Fruit fly (Drosophila melanogaster) whole organism, embryonic: ENCODE measurements around the gene lectin-21Ca.

ENCODE experiments used
- Abd-B ChIP-seq: fragments of 200-800 bp; sonication (Bioruptor generic); optimal IDR thresholded peaks from 2 replicates; lab custom pipeline; 2018; ENCODE audit warnings: missing biosample characterization, mild to moderate bottlenecking, missing genetic modification characterization, moderate library complexity
- CG11456 ChIP-seq: fragments of 200-800 bp; sonication (Bioruptor generic); IDR thresholded peaks from 3 replicates; pipeline ENCODE4 v1.3.6; 2022; ENCODE audit warnings: missing biosample characterization, missing genetic modification characterization
- CG14050 ChIP-seq: fragments of 200-800 bp; sonication (Bioruptor generic); IDR thresholded peaks from 3 replicates; pipeline ENCODE4 v1.3.6; 2022; ENCODE audit warnings: missing biosample characterization, missing genetic modification characterization
- CG14441 ChIP-seq: fragments of 200-800 bp; sonication (Bioruptor generic); IDR thresholded peaks from 2 replicates; pipeline ENCODE4 v1.3.6; 2022; ENCODE audit warnings: missing biosample characterization, missing genetic modification characterization
- CG15011 ChIP-seq: fragments of 200-800 bp; sonication (Bioruptor generic); optimal IDR thresholded peaks from 3 replicates; lab custom pipeline; 2018; ENCODE audit warnings: missing biosample characterization, mild to moderate bottlenecking, missing genetic modification characterization
- CG15601 ChIP-seq: fragments of 200-800 bp; sonication (Bioruptor generic); optimal IDR thresholded peaks from 3 replicates; lab custom pipeline; 2019; ENCODE audit warnings: missing biosample characterization, mild to moderate bottlenecking, missing genetic modification characterization, moderate library complexity
- CG15696 ChIP-seq: fragments of 200-800 bp; sonication (Bioruptor generic); optimal IDR thresholded peaks from 2 replicates; lab custom pipeline; 2019; ENCODE audit warnings: missing biosample characterization, mild to moderate bottlenecking, missing genetic modification characterization, moderate library complexity
- CG16863 ChIP-seq: fragments of 200-800 bp; sonication (Bioruptor generic); optimal IDR thresholded peaks from 3 replicates; lab custom pipeline; 2016; ENCODE audit warnings: missing biosample characterization, missing genetic modification characterization
- CG17802 ChIP-seq: fragments of 200-800 bp; sonication (Bioruptor generic); optimal IDR thresholded peaks from 2 replicates; lab custom pipeline; 2018; ENCODE audit warnings: missing biosample characterization, mild to moderate bottlenecking, missing genetic modification characterization, moderate library complexity
- CG3407 ChIP-seq: fragments of 200-800 bp; sonication (Bioruptor generic); optimal IDR thresholded peaks from 2 replicates; lab custom pipeline; 2018; ENCODE audit warnings: missing biosample characterization, mild to moderate bottlenecking, missing genetic modification characterization
- CG34422 ChIP-seq: fragments of 200-800 bp; sonication (Bioruptor generic); IDR thresholded peaks from 3 replicates; pipeline ENCODE4 v1.3.6; 2022; ENCODE audit warnings: missing biosample characterization, missing genetic modification characterization
- CG3838 ChIP-seq: fragments of 200-800 bp; sonication (Bioruptor generic); optimal IDR thresholded peaks from 3 replicates; lab custom pipeline; 2016; ENCODE audit warnings: missing biosample characterization, missing genetic modification characterization
- CG42726 ChIP-seq: fragments of 200-800 bp; sonication (Bioruptor generic); IDR thresholded peaks from 2 replicates; pipeline ENCODE4 v1.3.6; 2022; ENCODE audit warnings: missing biosample characterization, missing genetic modification characterization; ENCODE audit not compliant: partially characterized antibody
- CG5245 ChIP-seq: fragments of 200-800 bp; sonication (Bioruptor generic); optimal IDR thresholded peaks from 3 replicates; lab custom pipeline; 2016; ENCODE audit warnings: missing biosample characterization, missing genetic modification characterization
- CG6813 ChIP-seq: fragments of 200-800 bp; sonication (Bioruptor generic); optimal IDR thresholded peaks from 2 replicates; lab custom pipeline; 2017; ENCODE audit warnings: missing biosample characterization, missing genetic modification characterization, mild to moderate bottlenecking, moderate library complexity, missing genetic modification reagents
- CG7556 ChIP-seq: fragments of 200-800 bp; sonication (Bioruptor generic); optimal IDR thresholded peaks from 2 replicates; lab custom pipeline; 2017; ENCODE audit warnings: missing biosample characterization, mild to moderate bottlenecking, missing genetic modification characterization
- CG8388 ChIP-seq: fragments of 200-800 bp; sonication (Bioruptor generic); optimal IDR thresholded peaks from 2 replicates; lab custom pipeline; 2019; ENCODE audit warnings: missing biosample characterization, mild to moderate bottlenecking, missing genetic modification characterization, moderate library complexity
- CG8924 ChIP-seq: fragments of 200-800 bp; optimal IDR thresholded peaks from 3 replicates; lab custom pipeline; 2019; ENCODE audit warnings: missing biosample characterization, mild to moderate bottlenecking, missing genetic modification characterization, moderate library complexity
- CG9437 ChIP-seq: fragments of 200-800 bp; sonication (Bioruptor generic); optimal IDR thresholded peaks from 2 replicates; lab custom pipeline; 2018; ENCODE audit warnings: missing biosample characterization, mild to moderate bottlenecking, missing genetic modification characterization
- Dek ChIP-seq: fragments of 200-800 bp; sonication (Bioruptor generic); optimal IDR thresholded peaks from 3 replicates; lab custom pipeline; 2019; ENCODE audit warnings: missing biosample characterization, mild to moderate bottlenecking, missing genetic modification characterization, moderate library complexity
- Doc3 ChIP-seq: fragments of 200-800 bp; sonication (Bioruptor generic); IDR thresholded peaks from 3 replicates; pipeline ENCODE4 v1.3.6; 2022; ENCODE audit warnings: missing biosample characterization, missing genetic modification characterization; ENCODE audit not compliant: partially characterized antibody
- Fer2 ChIP-seq: fragments of 200-800 bp; sonication (Bioruptor generic); optimal IDR thresholded peaks from 2 replicates; lab custom pipeline; 2018; ENCODE audit warnings: missing biosample characterization, mild to moderate bottlenecking, missing genetic modification characterization, moderate library complexity
- Fer3 ChIP-seq: fragments of 200-800 bp; sonication (Bioruptor generic); optimal IDR thresholded peaks from 2 replicates; lab custom pipeline; 2018; ENCODE audit warnings: missing biosample characterization, mild to moderate bottlenecking, missing genetic modification characterization, moderate library complexity
- Gug ChIP-seq: fragments of 200-800 bp; sonication (Bioruptor generic); IDR thresholded peaks from 4 replicates; pipeline ENCODE4 v1.3.6; 2022; ENCODE audit warnings: missing biosample characterization, missing genetic modification characterization
- NFAT ChIP-seq: fragments of 200-800 bp; sonication (Bioruptor generic); IDR thresholded peaks from 2 replicates; pipeline ENCODE4 v1.3.6; 2022; ENCODE audit warnings: missing biosample characterization, missing genetic modification characterization
- Nf-YA ChIP-seq: fragments of 200-800 bp; sonication (Bioruptor generic); IDR thresholded peaks from 2 replicates; pipeline ENCODE4 v1.3.6; 2022; ENCODE audit warnings: missing biosample characterization, missing genetic modification characterization
- Ravus ChIP-seq: fragments of 200-800 bp; sonication (Bioruptor generic); IDR thresholded peaks from 2 replicates; pipeline ENCODE4 v1.3.6; 2022; ENCODE audit warnings: missing biosample characterization, missing genetic modification characterization
- YL-1 ChIP-seq: fragments of 200-800 bp; sonication (Bioruptor generic); optimal IDR thresholded peaks from 3 replicates; lab custom pipeline; 2017; ENCODE audit warnings: missing biosample characterization, mild to moderate bottlenecking, missing genetic modification characterization
- abd-A ChIP-seq: fragments of 200-800 bp; sonication (Bioruptor generic); optimal IDR thresholded peaks from 3 replicates; lab custom pipeline; 2019; ENCODE audit warnings: missing biosample characterization, mild to moderate bottlenecking, missing genetic modification characterization, moderate library complexity
- bab2 ChIP-seq: fragments of 200-800 bp; sonication (Bioruptor generic); optimal IDR thresholded peaks from 2 replicates; lab custom pipeline; 2016; ENCODE audit warnings: missing biosample characterization, missing genetic modification characterization
- cad ChIP-seq: fragments of >200 bp; optimal IDR thresholded peaks from 2 replicates; lab custom pipeline; 2017; ENCODE audit warnings: missing biosample characterization, missing genetic modification characterization
- caup ChIP-seq: fragments of 200-800 bp; sonication (Bioruptor generic); optimal IDR thresholded peaks from 3 replicates; lab custom pipeline; 2017; ENCODE audit warnings: missing biosample characterization, mild to moderate bottlenecking, missing genetic modification characterization, moderate library complexity; ENCODE audit not compliant: severe bottlenecking
- dimm ChIP-seq: fragments of 200-800 bp; sonication (Bioruptor generic); IDR thresholded peaks from 2 replicates; pipeline ENCODE4 v1.3.6; 2022; ENCODE audit warnings: missing biosample characterization, missing genetic modification characterization
- dmrt11E ChIP-seq: fragments of 200-800 bp; sonication (Bioruptor generic); optimal IDR thresholded peaks from 3 replicates; lab custom pipeline; 2018; ENCODE audit warnings: missing biosample characterization, mild to moderate bottlenecking, missing genetic modification characterization, moderate library complexity
- dmrt99B ChIP-seq: fragments of 200-800 bp; sonication (Bioruptor generic); optimal IDR thresholded peaks from 2 replicates; lab custom pipeline; 2018; ENCODE audit warnings: missing biosample characterization, mild to moderate bottlenecking, missing genetic modification characterization, moderate library complexity
- fd102C ChIP-seq: fragments of 200-800 bp; sonication (Bioruptor generic); optimal IDR thresholded peaks from 2 replicates; lab custom pipeline; 2018; ENCODE audit warnings: missing biosample characterization, mild to moderate bottlenecking, missing genetic modification characterization, moderate library complexity
- grau ChIP-seq: fragments of 200-800 bp; optimal IDR thresholded peaks from 3 replicates; lab custom pipeline; 2019; ENCODE audit warnings: missing biosample characterization, mild to moderate bottlenecking, missing genetic modification characterization, moderate library complexity
- hth ChIP-seq: fragments of >200 bp; optimal IDR thresholded peaks from 2 replicates; lab custom pipeline; 2017; ENCODE audit warnings: inconsistent platforms
- inv ChIP-seq: fragments of 200-800 bp; sonication (Bioruptor generic); IDR thresholded peaks from 2 replicates; pipeline ENCODE4 v1.3.6; 2022; ENCODE audit warnings: missing biosample characterization, missing genetic modification characterization; ENCODE audit not compliant: partially characterized antibody
- jumu ChIP-seq: fragments of 200-800 bp; sonication (Bioruptor generic); optimal IDR thresholded peaks from 3 replicates; lab custom pipeline; 2016; ENCODE audit warnings: missing biosample characterization, missing genetic modification characterization
- pum ChIP-seq: fragments of 200-800 bp; sonication (Bioruptor generic); optimal IDR thresholded peaks from 2 replicates; lab custom pipeline; 2016; ENCODE audit warnings: missing biosample characterization, missing genetic modification characterization
- pzg ChIP-seq: fragments of 200-800 bp; sonication (Bioruptor generic); optimal IDR thresholded peaks from 3 replicates; lab custom pipeline; 2018; ENCODE audit warnings: missing biosample characterization, mild to moderate bottlenecking, missing genetic modification characterization, moderate library complexity
- rib ChIP-seq: fragments of 200-800 bp; sonication (Bioruptor generic); IDR thresholded peaks from 2 replicates; pipeline ENCODE4 v1.3.6; 2022; ENCODE audit warnings: missing biosample characterization, missing genetic modification characterization
- ro ChIP-seq: fragments of 200-800 bp; sonication (Bioruptor generic); IDR thresholded peaks from 2 replicates; pipeline ENCODE4 v1.3.6; 2022; ENCODE audit warnings: missing biosample characterization, missing genetic modification characterization
- schlank ChIP-seq: fragments of 200-800 bp; sonication (Bioruptor generic); optimal IDR thresholded peaks from 2 replicates; lab custom pipeline; 2018; ENCODE audit warnings: missing biosample characterization, mild to moderate bottlenecking, missing genetic modification characterization
- so ChIP-seq: fragments of 200-800 bp; sonication (Bioruptor generic); IDR thresholded peaks from 3 replicates; pipeline ENCODE4 v1.3.6; 2022; ENCODE audit warnings: missing biosample characterization, missing genetic modification characterization
- sr ChIP-seq: fragments of 200-800 bp; sonication (Bioruptor generic); IDR thresholded peaks from 3 replicates; pipeline ENCODE4 v1.3.6; 2022; ENCODE audit warnings: missing biosample characterization, missing genetic modification characterization
- tap ChIP-seq: fragments of 200-800 bp; optimal IDR thresholded peaks from 3 replicates; lab custom pipeline; 2019; ENCODE audit warnings: missing biosample characterization, mild to moderate bottlenecking, missing genetic modification characterization, moderate library complexity
- tll ChIP-seq, 2 experiments: fragments of 200-800 bp in 1 of 2; fragments of >200 bp in 1 of 2; sonication (Bioruptor generic) in 1 of 2; optimal IDR thresholded peaks; 2 replicates each; lab custom pipeline; 2017 to 2019; ENCODE audit warnings: missing biosample characterization in 2 of 2, missing genetic modification characterization in 2 of 2, mild to moderate bottlenecking in 1 of 2, moderate library complexity in 1 of 2
- zen ChIP-seq: fragments of 200-800 bp; sonication (Bioruptor generic); optimal IDR thresholded peaks from 3 replicates; lab custom pipeline; 2018; ENCODE audit warnings: missing biosample characterization, mild to moderate bottlenecking, missing genetic modification characterization, moderate library complexity

lectin-21Ca gene

dm6 chr2L:602439-602879, 22.0 kb upstream of the lectin-21Ca start, which contains the start of gene CG13689 (continued):
- TF ChIP-seq CG9437 (GFP tag; lab: Kevin White, UChicago): no peak
- peak; percentile 46 for TF ChIP-seq bab2 (GFP tag; lab: Kevin White, UChicago)
- peak; percentile 17 for TF ChIP-seq CG3407 (GFP tag; lab: Kevin White, UChicago)
- no peak for TF ChIP-seq Doc3 (GFP tag; lab: Robert Waterston, UW)
- TF ChIP-seq CG15601 (tag; lab: Kevin White, UChicago): peak; percentile 21
- TF ChIP-seq dmrt11E (tag; lab: Kevin White, UChicago): peak; percentile 14
- no peak for TF ChIP-seq rib (GFP tag; lab: Robert Waterston, UW)
- TF ChIP-seq Abd-B (GFP tag; lab: Kevin White, UChicago): peak; percentile 25
- TF ChIP-seq CG16863 (GFP tag; lab: Kevin White, UChicago): peak; percentile 27
- TF ChIP-seq CG17802: no peak
- no peak for TF ChIP-seq inv (GFP tag; lab: Robert Waterston, UW)
- TF ChIP-seq CG34422 (GFP tag; lab: Robert Waterston, UW): peak; percentile 72
- no peak for TF ChIP-seq hth
- TF ChIP-seq NFAT (GFP tag; lab: Robert Waterston, UW): peak; percentile 83
- TF ChIP-seq Ravus (GFP tag; lab: Robert Waterston, UW): no peak
- TF ChIP-seq dimm (GFP tag; lab: Robert Waterston, UW): no peak
- TF ChIP-seq CG11456 (GFP tag; lab: Robert Waterston, UW): peak; percentile 86
- no peak; the same call in 1 of the 2 replicates for TF ChIP-seq CG42726 (GFP tag; lab: Robert Waterston, UW)
- TF ChIP-seq Gug (GFP tag; lab: Robert Waterston, UW): peak; percentile 51; the same call in 2 of the 4 replicates
- TF ChIP-seq grau (tag; lab: Kevin White, UChicago): peak; percentile 52
- TF ChIP-seq so: no peak
- peak; percentile 35 for TF ChIP-seq pum (GFP tag; lab: Kevin White, UChicago)
- no peak for TF ChIP-seq jumu
- TF ChIP-seq CG6813 (GFP tag; lab: Kevin White, UChicago): no peak
- peak; percentile 48 for TF ChIP-seq CG5245
- peak; percentile 32 for TF ChIP-seq caup (GFP tag; lab: Kevin White, UChicago)
- TF ChIP-seq CG7556: no peak
- peak; percentile 47 for TF ChIP-seq Fer3 (tag; lab: Kevin White, UChicago)
- TF ChIP-seq CG15011 (GFP tag; lab: Kevin White, UChicago): no peak
- TF ChIP-seq tap (tag; lab: Kevin White, UChicago): peak; percentile 10
- 0 out of 2 replicates have a peak, but pooled peaks have one; percentile 15 for TF ChIP-seq ro (GFP tag; lab: Robert Waterston, UW)
- TF ChIP-seq CG8388: peak; percentile 16
- TF ChIP-seq CG8924 (tag; lab: Kevin White, UChicago): peak; percentile 53
- no peak for TF ChIP-seq CG14050 (GFP tag; lab: Robert Waterston, UW)
- TF ChIP-seq schlank (tag; lab: Kevin White, UChicago): no peak
- no peak for TF ChIP-seq sr (GFP tag; lab: Robert Waterston, UW)
- TF ChIP-seq tll (GFP tag; optimal IDR thresholded peaks at IDR 0.05; lab: Kevin White, UChicago): no peak
- no peak for TF ChIP-seq abd-A (tag; lab: Kevin White, UChicago)
- peak; percentile 52 for TF ChIP-seq CG3838 (GFP tag; lab: Kevin White, UChicago)
- TF ChIP-seq CG15696 (tag; lab: Kevin White, UChicago): peak; percentile 78
- TF ChIP-seq dmrt99B (tag; lab: Kevin White, UChicago): no peak
- TF ChIP-seq pzg: peak; percentile 32
- TF ChIP-seq zen: peak; percentile 22
- TF ChIP-seq fd102C (GFP tag; lab: Kevin White, UChicago): peak; percentile 37
- TF ChIP-seq CG14441 (GFP tag; lab: Robert Waterston, UW): 0 out of 2 replicates have a peak, but pooled peaks have one; percentile 39
- peak; percentile 64 for TF ChIP-seq YL-1 (GFP tag; lab: Kevin White, UChicago)
- peak; percentile 16 for TF ChIP-seq Fer2 (tag; lab: Kevin White, UChicago)
- TF ChIP-seq Dek (tag; lab: Kevin White, UChicago): peak; percentile 32
- no peak for TF ChIP-seq Nf-YA (GFP tag; lab: Robert Waterston, UW)
- TF ChIP-seq cad (GFP tag; lab: Kevin White, UChicago): no peak
